Fruit fly (Drosophila melanogaster) whole organism: Measurements from ENCODE around the gene CG6707.

Experiments used
- Dll ChIP-seq: fragments of >200 bp; optimal IDR thresholded peaks from 2 replicates; lab custom pipeline; 2017
- EcR ChIP-seq, 2 experiments: fragments of >200 bp; optimal IDR thresholded peaks; 2 replicates each; lab custom pipeline; 2017; ENCODE audit warnings: missing biosample characterization in 2 of 2, missing genetic modification characterization in 2 of 2, missing genetic modification reagents in 2 of 2
- pan ChIP-seq: fragments of >200 bp; optimal IDR thresholded peaks from 2 replicates; lab custom pipeline; 2017
- psq ChIP-seq: fragments of >200 bp; optimal IDR thresholded peaks from 2 replicates; lab custom pipeline; 2017
- usp ChIP-seq: fragments of >200 bp; optimal IDR thresholded peaks from 2 replicates; lab custom pipeline; 2017; ENCODE audit warnings: missing biosample characterization, missing genetic modification characterization, mixed read lengths

- TF ChIP-seq psq (lab: Kevin White, UChicago) = no peak
- TF ChIP-seq usp (GFP tag; lab: Kevin White, UChicago) = no peak
- TF ChIP-seq Dll (lab: Kevin White, UChicago) = no peak
- no peak for TF ChIP-seq pan (lab: Kevin White, UChicago)
- TF ChIP-seq EcR (GFP tag; optimal IDR thresholded peaks at IDR 0.05; lab: Kevin White, UChicago) = no peak
Measured at dm6 chr3L:9898355-9898754, at the start of gene CG6707, which contains the start of gene CG46387.
